Fruit fly (Drosophila melanogaster): ENCODE results near the gene Ucp4B.

Gene Ucp4B

dm6 chr2L:5981433-5982333 lies 12.0 kb downstream of the Ucp4B start, which contains the start of gene eIF4A:
TSS of gene eIF4A (plus strand) at chr2L:5981764.
- TF ChIP-seq Hr78 (GFP tag; optimal IDR thresholded peaks at IDR 0.05) (no peak), br (GFP tag; optimal IDR thresholded peaks at IDR 0.05) (no peak), CG9705 (GFP tag; optimal IDR thresholded peaks at IDR 0.05) (peak; percentile 5), Mio (GFP tag; optimal IDR thresholded peaks at IDR 0.05) (no peak), pan (optimal IDR thresholded peaks at IDR 0.05) (no peak), HLH106 (tag; optimal IDR thresholded peaks at IDR 0.05) (peak; percentile 14), h (GFP tag; optimal IDR thresholded peaks at IDR 0.05) (no peak), Dif (GFP tag; optimal IDR thresholded peaks at IDR 0.05; ENCODE audit: partially characterized antibody) (peak; percentile 91), GATAd (GFP tag; optimal IDR thresholded peaks at IDR 0.05) (no peak), dsf (GFP tag; optimal IDR thresholded peaks at IDR 0.05; ENCODE audit: borderline replicate concordance) (no peak), ey (GFP tag; optimal IDR thresholded peaks at IDR 0.05) (no peak), dmrt93B (GFP tag; optimal IDR thresholded peaks at IDR 0.05) (peak; percentile 50), Rel (GFP tag; optimal IDR thresholded peaks at IDR 0.05) (no peak), Rel (tag; optimal IDR thresholded peaks at IDR 0.05) (peak; percentile 100), Abd-B (GFP tag; optimal IDR thresholded peaks at IDR 0.05) (no peak), Hr83 (GFP tag; optimal IDR thresholded peaks at IDR 0.05; ENCODE audit: poor library complexity, severe bottlenecking) (no peak), sage (GFP tag; optimal IDR thresholded peaks at IDR 0.05) (no peak), tai (GFP tag; optimal IDR thresholded peaks at IDR 0.05) (peak; percentile 21), fru (GFP tag; optimal IDR thresholded peaks at IDR 0.05) (no peak), rgr (GFP tag; optimal IDR thresholded peaks at IDR 0.05) (peak; percentile 0), N (GFP tag; optimal IDR thresholded peaks at IDR 0.05) (no peak), foxo (GFP tag; optimal IDR thresholded peaks at IDR 0.05) (no peak), usp (GFP tag; optimal IDR thresholded peaks at IDR 0.05) (no peak), Vsx2 (GFP tag; optimal IDR thresholded peaks at IDR 0.05; ENCODE audit: partially characterized antibody) (no peak), sv (GFP tag; optimal IDR thresholded peaks at IDR 0.05) (no peak), dl (GFP tag; optimal IDR thresholded peaks at IDR 0.05; ENCODE audit: insufficient read depth in 1 of 2, partially characterized antibody in 2 of 2) (peak; percentile 70 to 84), CG32264 (GFP tag; optimal IDR thresholded peaks at IDR 0.05) (no peak), CrebA (GFP tag; optimal IDR thresholded peaks at IDR 0.05; ENCODE audit: borderline replicate concordance) (no peak)

dm6 chr2L:5982334-5982987 lies 12.8 kb downstream of the Ucp4B start:
- TF ChIP-seq CG9705 (GFP tag; optimal IDR thresholded peaks at IDR 0.05): peak; percentile 11
- TF ChIP-seq Jra (GFP tag; optimal IDR thresholded peaks at IDR 0.05): peak; percentile 73
- no peak for TF ChIP-seq sage (GFP tag; optimal IDR thresholded peaks at IDR 0.05)
- TF ChIP-seq br (GFP tag; optimal IDR thresholded peaks at IDR 0.05): peak; percentile 73
- TF ChIP-seq h (GFP tag; optimal IDR thresholded peaks at IDR 0.05): peak; percentile 72
- no peak for TF ChIP-seq Mio (GFP tag; optimal IDR thresholded peaks at IDR 0.05)
- TF ChIP-seq dmrt93B (GFP tag; optimal IDR thresholded peaks at IDR 0.05): no peak
- TF ChIP-seq sv (GFP tag; optimal IDR thresholded peaks at IDR 0.05): peak; percentile 27
- peak; percentile 32 for TF ChIP-seq Rel (GFP tag; optimal IDR thresholded peaks at IDR 0.05)
- TF ChIP-seq Rel (tag; optimal IDR thresholded peaks at IDR 0.05): peak; percentile 75
- TF ChIP-seq Hnf4 (GFP tag; optimal IDR thresholded peaks at IDR 0.05): peak; percentile 78
- peak; percentile 70 for TF ChIP-seq rgr (GFP tag; optimal IDR thresholded peaks at IDR 0.05)
- TF ChIP-seq fru (GFP tag; optimal IDR thresholded peaks at IDR 0.05): peak; percentile 52
- TF ChIP-seq Hr83 (GFP tag; optimal IDR thresholded peaks at IDR 0.05; ENCODE audit: poor library complexity, severe bottlenecking): peak; percentile 64
- TF ChIP-seq dl (GFP tag; optimal IDR thresholded peaks at IDR 0.05; ENCODE audit: insufficient read depth in 1 of 2, partially characterized antibody in 2 of 2): peak in 1 of 2 experiments; percentile 46
- TF ChIP-seq Vsx2 (GFP tag; optimal IDR thresholded peaks at IDR 0.05; ENCODE audit: partially characterized antibody): no peak
- TF ChIP-seq ey (GFP tag; optimal IDR thresholded peaks at IDR 0.05): peak; percentile 1
- peak; percentile 47 to 67 for TF ChIP-seq foxo (GFP tag; optimal IDR thresholded peaks at IDR 0.05)
- TF ChIP-seq Dif (GFP tag; optimal IDR thresholded peaks at IDR 0.05; ENCODE audit: partially characterized antibody): peak; percentile 79
- TF ChIP-seq HLH106 (tag; optimal IDR thresholded peaks at IDR 0.05): peak; percentile 37
- peak; percentile 32 for TF ChIP-seq psq (GFP tag; optimal IDR thresholded peaks at IDR 0.05)
- TF ChIP-seq OdsH (GFP tag; optimal IDR thresholded peaks at IDR 0.05): peak; percentile 38
- TF ChIP-seq Sp1 (GFP tag; optimal IDR thresholded peaks at IDR 0.05): peak; percentile 73
- TF ChIP-seq CG32264 (GFP tag; optimal IDR thresholded peaks at IDR 0.05): no peak
